Worm (Caenorhabditis elegans) whole organism, L4 larva: Measurements from ENCODE around the gene F11D11.21.

Experiments used
- aly-2 ChIP-seq: sonication (generic microtip); optimal IDR thresholded peaks from 2 replicates; lab custom pipeline; 2018; ENCODE audit warnings: missing biosample characterization, missing genetic modification characterization
- ceh-28 ChIP-seq: fragments of 150-350 bp; optimal IDR thresholded peaks from 2 replicates; lab custom pipeline; 2014; ENCODE audit warnings: missing biosample characterization, missing genetic modification reagents, missing genetic modification characterization
- ceh-82 ChIP-seq: sonication (generic microtip); optimal IDR thresholded peaks from 2 replicates; lab custom pipeline; 2017; ENCODE audit warnings: missing biosample characterization, missing genetic modification characterization
- daf-19 ChIP-seq: fragments of 200-800 bp; sonication (Bioruptor generic); conservative IDR thresholded peaks from 2 replicates; pipeline ENCODE4 v1.3.6; 2022; ENCODE audit warnings: missing genetic modification characterization, missing compliant biosample characterization
- dve-1 ChIP-seq: sonication (generic microtip); optimal IDR thresholded peaks from 2 replicates; lab custom pipeline; 2017; ENCODE audit warnings: antibody characterized with exemption, mild to moderate bottlenecking, missing genetic modification characterization, missing compliant biosample characterization; ENCODE audit not compliant: insufficient read depth
- fkh-10 ChIP-seq: fragments of 150-350 bp; optimal IDR thresholded peaks from 2 replicates; lab custom pipeline; 2014; ENCODE audit warnings: missing biosample characterization, missing genetic modification reagents, missing genetic modification characterization
- hlh-30 ChIP-seq: sonication (generic microtip); optimal IDR thresholded peaks from 2 replicates; lab custom pipeline; 2017; ENCODE audit warnings: antibody characterized with exemption, mild to moderate bottlenecking, missing genetic modification characterization, missing compliant biosample characterization; ENCODE audit not compliant: insufficient read depth
- lin-29 ChIP-seq: fragments of 200-800 bp; sonication (Bioruptor generic); IDR thresholded peaks from 2 replicates; pipeline ENCODE4 v1.3.6; 2022; ENCODE audit warnings: missing genetic modification reagents, missing genetic modification characterization, missing compliant biosample characterization
- lin-39 ChIP-seq: fragments of 150-350 bp; optimal IDR thresholded peaks from 2 replicates; lab custom pipeline; 2014; ENCODE audit warnings: missing biosample characterization, missing genetic modification reagents, missing genetic modification characterization
- nhr-11 ChIP-seq: fragments of 150-350 bp; optimal IDR thresholded peaks from 2 replicates; lab custom pipeline; 2014; ENCODE audit warnings: missing biosample characterization, missing genetic modification characterization
- set-16 ChIP-seq: fragments of 200-800 bp; sonication (Bioruptor generic); IDR thresholded peaks from 2 replicates; pipeline ENCODE4 v1.3.6; 2022; ENCODE audit warnings: missing genetic modification reagents, missing genetic modification characterization, missing compliant biosample characterization
- skn-1 ChIP-seq: fragments of 150-350 bp; optimal IDR thresholded peaks from 2 replicates; lab custom pipeline; 2014; ENCODE audit warnings: missing biosample characterization, missing genetic modification characterization
- spr-1 ChIP-seq: sonication (generic microtip); optimal IDR thresholded peaks from 2 replicates; lab custom pipeline; 2016; ENCODE audit warnings: mild to moderate bottlenecking, missing genetic modification characterization, missing compliant biosample characterization
- unc-39 ChIP-seq: sonication (generic microtip); optimal IDR thresholded peaks from 2 replicates; lab custom pipeline; 2017; ENCODE audit warnings: missing biosample characterization, missing genetic modification characterization

ce11 chrV:18750445-18750844, at the start of gene F11D11.21, which contains the start of gene F11D11.12:
- TF ChIP-seq ceh-82 (tag; lab: Kevin White, UChicago) (no peak), fkh-10 (no peak), hlh-30 (tag; lab: Kevin White, UChicago) (no peak), aly-2 (tag; lab: Kevin White, UChicago) (no peak), set-16 (GFP tag; lab: Robert Waterston, UW) (no peak), daf-19 (GFP tag; lab: Robert Waterston, UW) (no peak), ceh-28 (tag; lab: Kevin White, UChicago) (no peak), lin-39 (tag; lab: Kevin White, UChicago) (no peak), spr-1 (no peak), nhr-11 (tag; lab: Kevin White, UChicago) (no peak), skn-1 (tag; lab: Kevin White, UChicago) (no peak), lin-29 (GFP tag; lab: Robert Waterston, UW) (no peak), unc-39 (no peak), dve-1 (tag; lab: Kevin White, UChicago) (no peak)
